Fruit fly (Drosophila melanogaster) Kc167 (cell line): ENCODE data around the gene hzg.

ENCODE experiments used
- Myc ChIP-seq: fragments of >200 bp; optimal IDR thresholded peaks from 2 replicates; lab custom pipeline; 2017; ENCODE audit warnings: missing external identifiers
- Sin3A ChIP-seq: fragments of >200 bp; optimal IDR thresholded peaks from 2 replicates; lab custom pipeline; 2018; ENCODE audit warnings: missing external identifiers
- h ChIP-seq: fragments of >200 bp; optimal IDR thresholded peaks from 3 replicates; lab custom pipeline; 2018; ENCODE audit warnings: missing external identifiers
- insv ChIP-seq: fragments of >200 bp; optimal IDR thresholded peaks from 3 replicates; lab custom pipeline; 2018; ENCODE audit warnings: missing external identifiers
- psq ChIP-seq: fragments of >200 bp; optimal IDR thresholded peaks from 2 replicates; lab custom pipeline; 2017; ENCODE audit warnings: missing external identifiers

- TF ChIP-seq h (lab: Kevin White, UChicago) (no peak), psq (no peak), insv (lab: Kevin White, UChicago) (no peak), Myc (lab: Kevin White, UChicago) (no peak), Sin3A (lab: Kevin White, UChicago) (no peak)
Observed at dm6 chr3L:15999358-16000005, 5.1 kb downstream of the hzg start.
